Fruit fly (Drosophila melanogaster): ENCODE data around the gene CG11029.

The CG11029 gene

DNA sequence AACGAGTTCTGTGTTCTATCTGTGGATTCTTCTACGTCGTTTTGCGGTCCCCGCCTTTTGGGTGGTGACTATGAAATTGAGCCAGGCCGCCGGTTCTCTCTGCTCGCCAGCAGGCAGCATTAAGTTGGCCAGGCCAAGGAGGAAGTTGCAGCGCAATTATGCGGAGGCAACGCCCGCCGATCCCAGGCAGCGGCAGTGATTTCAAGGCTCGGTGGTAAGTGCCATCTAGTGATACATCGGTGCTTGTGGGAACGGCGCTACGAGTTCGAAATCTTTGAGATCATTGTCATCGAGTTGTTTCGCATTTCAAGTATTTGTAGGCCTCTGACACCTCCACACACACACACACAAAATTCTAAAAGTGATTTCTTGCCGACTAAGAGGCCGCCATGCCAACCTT, 37.8 kb downstream of the CG11029 start, which contains the start of gene CG31913:
TSS of gene CG31913 (plus strand) at position 301 of the 400 bp plus-strand sequence.
- TF ChIP-seq Sp1 (GFP tag; optimal IDR thresholded peaks at IDR 0.05) (no peak), CrebA (GFP tag; optimal IDR thresholded peaks at IDR 0.05; ENCODE audit: borderline replicate concordance) (no peak), Mio (GFP tag; optimal IDR thresholded peaks at IDR 0.05) (no peak), CG32264 (GFP tag; optimal IDR thresholded peaks at IDR 0.05) (no peak), sage (GFP tag; optimal IDR thresholded peaks at IDR 0.05) (no peak), Dif (GFP tag; optimal IDR thresholded peaks at IDR 0.05; ENCODE audit: partially characterized antibody) (no peak), psq (GFP tag; optimal IDR thresholded peaks at IDR 0.05) (no peak), fru (GFP tag; optimal IDR thresholded peaks at IDR 0.05) (no peak), Hr83 (GFP tag; optimal IDR thresholded peaks at IDR 0.05; ENCODE audit: poor library complexity, severe bottlenecking) (no peak), Abd-B (GFP tag; optimal IDR thresholded peaks at IDR 0.05) (no peak)

DNA sequence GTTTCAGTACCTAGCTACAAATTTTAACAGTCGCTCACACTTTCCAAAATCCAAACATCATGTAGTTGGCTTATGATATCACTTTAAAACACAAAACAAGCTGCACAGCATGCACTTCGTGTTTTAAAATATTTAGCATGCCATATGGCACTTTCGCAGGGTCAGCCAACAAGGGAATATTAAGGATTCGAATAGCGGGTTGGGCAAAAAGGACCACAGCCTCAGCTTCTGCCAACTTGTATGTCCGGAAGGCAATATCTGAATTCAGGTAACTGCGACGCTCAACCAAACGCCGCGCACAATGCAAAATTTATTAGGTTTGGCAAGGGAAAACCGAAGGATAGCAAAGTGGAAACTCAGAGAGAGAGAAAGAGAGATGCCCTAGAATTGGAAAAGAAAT, 43.3 kb downstream of the CG11029 start:
- TF ChIP-seq Myc (optimal IDR thresholded peaks at IDR 0.05) = no peak
- TF ChIP-seq Abd-B (GFP tag; optimal IDR thresholded peaks at IDR 0.05) = no peak
- TF ChIP-seq jim (GFP tag; optimal IDR thresholded peaks at IDR 0.05) = no peak
- TF ChIP-seq lola (GFP tag; optimal IDR thresholded peaks at IDR 0.05) = no peak
- no peak for TF ChIP-seq brk (GFP tag; optimal IDR thresholded peaks at IDR 0.05)
- no peak for TF ChIP-seq Jra (GFP tag; optimal IDR thresholded peaks at IDR 0.05)
- no peak for TF ChIP-seq Rel (GFP tag; optimal IDR thresholded peaks at IDR 0.05)
- no peak for TF ChIP-seq Rel (tag; optimal IDR thresholded peaks at IDR 0.05)
- no peak for TF ChIP-seq pan (optimal IDR thresholded peaks at IDR 0.05)
- no peak for TF ChIP-seq foxo (GFP tag; optimal IDR thresholded peaks at IDR 0.05)
- no peak for TF ChIP-seq Dif (GFP tag; optimal IDR thresholded peaks at IDR 0.05; ENCODE audit: partially characterized antibody)
- TF ChIP-seq CrebA (GFP tag; optimal IDR thresholded peaks at IDR 0.05; ENCODE audit: borderline replicate concordance) = no peak
- TF ChIP-seq Hnf4 (GFP tag; optimal IDR thresholded peaks at IDR 0.05) = no peak
- no peak for TF ChIP-seq Sp1 (GFP tag; optimal IDR thresholded peaks at IDR 0.05)
- no peak for TF ChIP-seq dmrt93B (GFP tag; optimal IDR thresholded peaks at IDR 0.05)
- TF ChIP-seq GATAd (GFP tag; optimal IDR thresholded peaks at IDR 0.05) = no peak
- no peak for TF ChIP-seq Hr78 (GFP tag; optimal IDR thresholded peaks at IDR 0.05)
- no peak for TF ChIP-seq h (GFP tag; optimal IDR thresholded peaks at IDR 0.05)

DNA sequence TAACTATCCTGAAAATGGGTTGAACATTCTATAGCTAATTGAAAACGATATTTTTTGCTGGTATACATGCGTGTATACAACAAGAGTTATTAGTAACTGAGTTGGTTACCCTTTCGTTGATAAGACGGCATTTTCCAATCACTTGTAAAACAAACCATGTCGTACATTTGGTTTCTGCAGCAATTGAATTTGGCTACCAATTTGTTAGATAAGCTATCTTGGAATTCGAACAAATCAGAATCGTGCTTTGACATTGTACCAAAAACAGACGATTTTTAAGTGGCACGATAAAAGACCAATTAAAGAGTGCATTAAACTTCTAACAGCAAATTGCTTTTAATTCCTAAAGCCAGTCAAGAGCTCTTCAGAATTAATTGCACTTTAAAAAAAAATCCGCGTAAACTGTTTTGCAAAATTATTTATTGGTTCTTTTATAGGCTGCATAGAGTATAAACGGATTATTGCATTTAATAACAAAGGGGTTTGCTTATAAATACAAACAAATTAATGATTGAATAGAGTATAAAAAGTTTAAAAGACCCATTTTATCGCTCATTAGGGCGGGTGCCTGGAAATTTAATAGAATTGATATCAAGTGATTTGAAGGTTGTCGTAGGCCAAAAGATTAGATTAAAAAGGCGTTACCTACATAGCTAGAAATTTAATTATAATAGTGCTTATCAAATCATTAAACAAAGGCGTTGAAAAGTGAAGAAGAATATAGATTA, 45.0 kb downstream of the CG11029 start:
- TF ChIP-seq Rel (GFP tag; optimal IDR thresholded peaks at IDR 0.05) (no peak), Rel (tag; optimal IDR thresholded peaks at IDR 0.05) (no peak), brk (GFP tag; optimal IDR thresholded peaks at IDR 0.05) (no peak), fru (GFP tag; optimal IDR thresholded peaks at IDR 0.05) (peak; percentile 18), Sp1 (GFP tag; optimal IDR thresholded peaks at IDR 0.05) (no peak), h (GFP tag; optimal IDR thresholded peaks at IDR 0.05) (peak; percentile 44)

DNA sequence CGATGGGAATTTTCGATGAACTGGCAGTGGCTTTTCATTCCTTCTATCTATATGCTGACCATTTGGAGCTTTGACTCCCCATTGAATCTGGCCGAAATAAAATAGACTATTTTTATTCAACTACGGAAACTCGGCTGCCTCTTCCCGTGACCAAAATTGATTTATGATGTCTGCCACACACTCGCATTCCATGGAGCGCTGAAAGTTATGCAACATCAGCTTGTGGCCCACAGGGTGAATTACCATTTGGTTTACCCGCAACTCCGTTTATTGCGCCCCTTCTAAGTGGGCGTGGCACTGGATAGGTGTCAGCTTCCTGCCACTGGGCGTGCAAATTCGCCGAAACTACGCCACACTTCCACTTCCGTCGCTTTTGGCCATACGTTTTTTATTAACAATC, 47.1 kb downstream of the CG11029 start:
- TF ChIP-seq Hnf4 (GFP tag; optimal IDR thresholded peaks at IDR 0.05) = no peak
- TF ChIP-seq CG9705 (GFP tag; optimal IDR thresholded peaks at IDR 0.05) = no peak
- no peak for TF ChIP-seq Dif (GFP tag; optimal IDR thresholded peaks at IDR 0.05; ENCODE audit: partially characterized antibody)
- no peak for TF ChIP-seq dmrt93B (GFP tag; optimal IDR thresholded peaks at IDR 0.05)

DNA sequence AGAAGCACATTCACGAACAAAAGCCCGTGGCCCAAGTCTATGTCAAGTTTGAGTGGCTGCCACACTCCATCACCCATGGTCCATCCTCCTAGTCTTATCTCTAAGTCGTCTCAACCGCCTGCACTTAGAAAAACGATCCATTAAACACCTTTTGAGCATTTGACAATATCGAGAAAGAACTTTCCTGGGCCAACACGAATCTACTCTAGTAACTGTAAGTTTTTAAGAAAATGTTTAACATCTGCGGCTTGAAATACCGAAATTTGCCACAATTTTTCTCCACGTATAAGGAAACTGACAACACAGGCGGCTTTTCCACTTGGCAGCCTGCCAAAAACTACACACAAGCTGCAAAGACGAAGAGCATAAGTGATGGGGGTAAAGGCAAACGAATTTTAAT, 49.2 kb downstream of the CG11029 start:
- TF ChIP-seq fru (GFP tag; optimal IDR thresholded peaks at IDR 0.05) (no peak), pan (optimal IDR thresholded peaks at IDR 0.05) (no peak), GATAd (GFP tag; optimal IDR thresholded peaks at IDR 0.05) (no peak), psq (GFP tag; optimal IDR thresholded peaks at IDR 0.05) (no peak), N (GFP tag; optimal IDR thresholded peaks at IDR 0.05) (no peak), sage (GFP tag; optimal IDR thresholded peaks at IDR 0.05) (no peak), br (GFP tag; optimal IDR thresholded peaks at IDR 0.05) (no peak), CrebA (GFP tag; optimal IDR thresholded peaks at IDR 0.05; ENCODE audit: borderline replicate concordance) (no peak), Mio (GFP tag; optimal IDR thresholded peaks at IDR 0.05) (no peak), woc (GFP tag; optimal IDR thresholded peaks at IDR 0.05) (no peak), dsf (GFP tag; optimal IDR thresholded peaks at IDR 0.05; ENCODE audit: borderline replicate concordance) (no peak), OdsH (GFP tag; optimal IDR thresholded peaks at IDR 0.05) (no peak), brk (GFP tag; optimal IDR thresholded peaks at IDR 0.05) (no peak)

Measured in whole organism, wandering third instar larva.